Worm (Caenorhabditis elegans) whole organism, L4/young adult: ENCODE measurements around the gene srx-92.

Experiments used
- W03F9.2 ChIP-seq: fragments of 150-350 bp; optimal IDR thresholded peaks from 2 replicates; lab custom pipeline; 2014; ENCODE audit warnings: missing biosample characterization, missing genetic modification characterization
- dao-5 ChIP-seq: sonication (generic microtip); optimal IDR thresholded peaks from 2 replicates; lab custom pipeline; 2016; ENCODE audit warnings: missing genotype, missing genetic modification characterization, moderate library complexity, missing compliant biosample characterization
- him-1 ChIP-seq: sonication (generic microtip); optimal IDR thresholded peaks from 2 replicates; lab custom pipeline; 2016; ENCODE audit warnings: missing genotype, missing genetic modification reagents, missing genetic modification characterization, missing compliant biosample characterization

The srx-92 gene

ce11 chrV:7297263-7297662 lies 27.9 kb downstream of the srx-92 start, which contains the start of gene srj-32:
Gene srj-32 (minus strand): TSS chrV:7297363.
- TF ChIP-seq dao-5 (tag; lab: Kevin White, UChicago) (no peak), him-1 (tag; lab: Kevin White, UChicago) (no peak), W03F9.2 (no peak)

ce11 chrV:7295270-7295669 lies 29.9 kb downstream of the srx-92 start, which contains the start of gene F07G11.4:
Gene F07G11.4 (minus strand): TSS chrV:7295370.
- no peak for TF ChIP-seq W03F9.2
- no peak for TF ChIP-seq dao-5 (tag; lab: Kevin White, UChicago)
- TF ChIP-seq him-1 (tag; lab: Kevin White, UChicago), result no peak

ce11 chrV:7288699-7289098 lies 36.5 kb downstream of the srx-92 start, which contains the start of gene C13A2.1:
Gene C13A2.1 (plus strand): TSS chrV:7288999.
- TF ChIP-seq W03F9.2 (no peak), him-1 (tag; lab: Kevin White, UChicago) (no peak), dao-5 (tag; lab: Kevin White, UChicago) (no peak)

- TF ChIP-seq W03F9.2 (no peak), him-1 (tag; lab: Kevin White, UChicago) (no peak), dao-5 (tag; lab: Kevin White, UChicago) (no peak)
Observed at ce11 chrV:7282037-7282436, 43.1 kb downstream of the srx-92 start, which contains the start of gene C13A2.3. Gene C13A2.3 (plus strand): TSS chrV:7282337.

- no peak for TF ChIP-seq W03F9.2
- no peak for TF ChIP-seq dao-5 (tag; lab: Kevin White, UChicago)
- no peak for TF ChIP-seq him-1 (tag; lab: Kevin White, UChicago)
Observed at ce11 chrV:7279090-7279489, 46.1 kb downstream of the srx-92 start, which contains the start of gene C13A2.4. Gene C13A2.4 (plus strand): TSS chrV:7279390.

- TF ChIP-seq him-1 (tag; lab: Kevin White, UChicago) (no peak), W03F9.2 (no peak), dao-5 (tag; lab: Kevin White, UChicago) (no peak)
Observed at ce11 chrV:7275491-7275890, 49.7 kb downstream of the srx-92 start, which contains the start of gene C13A2.5. Gene C13A2.5 (plus strand): TSS chrV:7275791.

- TF ChIP-seq dao-5 (tag; lab: Kevin White, UChicago) (no peak), him-1 (tag; lab: Kevin White, UChicago) (no peak), W03F9.2 (no peak)
Observed at ce11 chrV:7274992-7275391, 50.2 kb downstream of the srx-92 start, which contains the start of gene C13A2.10. Gene C13A2.10 (minus strand): TSS chrV:7275092.
